Worm (Caenorhabditis elegans) whole organism, dauer: ENCODE measurements around the gene B0228.6.

Experiments used
- unc-62 ChIP-seq: sonication (generic microtip); optimal IDR thresholded peaks from 2 replicates; lab custom pipeline; 2017; ENCODE audit warnings: missing biosample characterization, missing genetic modification reagents, missing genetic modification characterization

The B0228.6 gene

ce11 chrII:7718491-7718890 is 36.5 kb downstream of the B0228.6 start, which contains the start of gene cpna-5:
Gene cpna-5, minus strand, starts transcription at chrII:7718591.
- no peak for TF ChIP-seq unc-62 (GFP tag; lab: Kevin White, UChicago)

- TF ChIP-seq unc-62 (GFP tag; lab: Kevin White, UChicago) = no peak
Measured at ce11 chrII:7716112-7716511, 38.9 kb downstream of the B0228.6 start.

DNA sequence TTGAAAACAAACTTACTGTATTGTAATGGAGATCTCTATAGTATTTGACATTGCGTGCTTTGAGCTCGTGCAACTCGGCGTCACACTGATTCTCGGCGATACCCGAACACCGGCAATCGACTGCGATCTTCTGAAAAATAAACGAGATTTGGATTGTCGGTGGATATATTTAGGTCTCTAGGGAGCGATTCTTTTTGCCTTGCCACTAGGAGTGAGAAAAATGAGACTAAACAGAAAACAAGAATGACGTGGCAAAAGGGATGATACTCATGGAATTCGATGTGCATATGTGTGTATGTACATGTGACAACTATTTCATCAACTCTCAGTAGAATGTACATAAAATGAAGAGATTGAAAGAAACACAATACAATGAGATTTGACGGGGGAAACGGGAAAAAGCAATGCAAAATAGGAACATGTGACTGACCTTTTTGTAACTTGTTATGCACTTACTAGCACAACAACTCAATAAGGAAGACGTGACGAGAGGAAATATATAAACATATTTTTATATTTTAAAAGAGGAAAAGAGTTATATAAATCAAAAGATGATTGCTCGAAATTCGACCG is 40.3 kb downstream of the B0228.6 start:
- TF ChIP-seq unc-62 (GFP tag; lab: Kevin White, UChicago) = no peak

DNA sequence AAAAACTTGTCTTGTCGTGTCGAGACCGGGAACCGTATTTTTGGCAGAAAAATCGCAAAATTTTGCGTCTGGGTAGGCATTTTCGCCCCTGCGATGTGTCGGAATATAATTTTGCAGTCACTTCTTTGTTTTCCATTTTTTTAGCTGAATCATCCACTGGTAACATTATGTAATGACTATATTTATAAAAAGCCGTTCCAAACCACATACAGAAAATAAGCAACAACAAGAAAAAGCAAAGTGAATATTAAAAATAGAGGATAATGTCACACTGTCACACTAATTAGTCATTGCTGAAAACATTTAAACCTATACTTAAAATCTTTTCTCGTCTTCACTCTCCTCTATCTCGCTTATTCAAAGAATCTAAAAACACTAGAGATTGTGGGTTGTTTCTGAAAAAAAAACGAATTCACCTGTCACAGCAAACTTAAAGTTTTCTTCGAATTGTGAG is 45.6 kb downstream of the B0228.6 start, which contains the start of gene sre-1:
Gene sre-1, plus strand, starts transcription at position 404 of the 454 bp plus-strand sequence.
- TF ChIP-seq unc-62 (GFP tag; lab: Kevin White, UChicago) = no peak

ce11 chrII:7708540-7708939 is 46.4 kb downstream of the B0228.6 start, which contains the start of gene B0495.9:
Gene B0495.9, minus strand, starts transcription at chrII:7708710.
- no peak for TF ChIP-seq unc-62 (GFP tag; lab: Kevin White, UChicago)

DNA sequence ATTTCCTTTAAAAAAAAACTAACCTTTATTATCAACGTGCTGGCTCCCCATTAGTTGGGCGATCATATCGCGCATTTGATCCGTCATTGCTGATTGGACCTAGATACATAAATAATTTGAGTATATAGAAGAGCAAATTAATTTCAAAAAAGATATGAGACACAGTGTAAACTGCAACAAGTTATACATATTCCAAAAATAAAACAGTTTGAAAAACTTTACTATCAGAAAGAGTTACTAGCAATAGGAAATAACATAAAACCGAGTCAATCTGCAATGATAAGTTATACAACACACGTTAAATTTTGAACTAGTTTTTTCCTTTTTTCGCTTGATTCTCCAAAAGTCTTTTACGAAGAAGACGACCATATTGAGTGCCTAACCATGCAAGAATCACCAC is 47.6 kb downstream of the B0228.6 start, which contains the start of gene luc-7L:
Gene luc-7L, minus strand, starts transcription at position 101 of the 400 bp plus-strand sequence.
- no peak for TF ChIP-seq unc-62 (GFP tag; lab: Kevin White, UChicago)

ce11 chrII:7705152-7705551 is 49.8 kb downstream of the B0228.6 start, which contains the start of gene B0495.7:
Gene B0495.7, minus strand, starts transcription at chrII:7705233.
- no peak for TF ChIP-seq unc-62 (GFP tag; lab: Kevin White, UChicago)

DNA sequence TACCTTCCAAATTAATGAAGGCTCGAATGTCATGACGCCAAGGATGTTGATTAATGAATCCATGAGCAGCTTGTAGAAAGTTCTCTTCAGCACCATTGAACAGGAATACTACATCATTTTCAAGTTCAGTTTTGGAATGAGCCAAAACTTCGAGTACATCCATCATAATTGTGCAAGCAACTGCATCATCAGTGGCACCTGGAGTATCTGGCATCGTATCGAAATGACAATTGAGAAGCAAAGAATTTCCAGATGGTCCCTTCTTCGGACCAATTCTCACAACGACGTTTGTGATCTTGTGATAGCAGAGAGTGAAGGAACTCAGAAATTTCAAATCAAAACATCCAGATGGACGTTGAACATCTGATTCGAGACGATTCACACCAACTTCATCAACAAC is 50.6 kb downstream of the B0228.6 start:
- no peak for TF ChIP-seq unc-62 (GFP tag; lab: Kevin White, UChicago)
